Fruit fly (Drosophila melanogaster): Measurements from ENCODE around the gene CG34178.

Gene CG34178

dm6 chr2L:4452798-4453197 is 19.1 kb downstream of the CG34178 start, which contains the start of gene CG15439 (continued):
- TF ChIP-seq prd (optimal IDR thresholded peaks at IDR 0.05) = no peak
- no peak for TF ChIP-seq prd (GFP tag; IDR thresholded peaks at IDR 0.05)
- peak; percentile 86 for TF ChIP-seq HLH4C (GFP tag; IDR thresholded peaks at IDR 0.05; ENCODE audit: partially characterized antibody)
- peak; percentile 70 for TF ChIP-seq sna (GFP tag; IDR thresholded peaks at IDR 0.05; ENCODE audit: partially characterized antibody)
- no peak for TF ChIP-seq NC2α (GFP tag; optimal IDR thresholded peaks at IDR 0.05)
- no peak for TF ChIP-seq peb (GFP tag; IDR thresholded peaks at IDR 0.05)
- no peak for TF ChIP-seq CG8944 (GFP tag; optimal IDR thresholded peaks at IDR 0.05)
- no peak for TF ChIP-seq CG9437 (GFP tag; optimal IDR thresholded peaks at IDR 0.05)
- no peak for TF ChIP-seq CG7786 (GFP tag; optimal IDR thresholded peaks at IDR 0.05)
- no peak for TF ChIP-seq CG12942 (GFP tag; optimal IDR thresholded peaks at IDR 0.05)
- TF ChIP-seq Rfx (GFP tag; IDR thresholded peaks at IDR 0.05) = no peak
- no peak for TF ChIP-seq CG9727 (GFP tag; optimal IDR thresholded peaks at IDR 0.05)
- no peak for TF ChIP-seq CG9932 (GFP tag; IDR thresholded peaks at IDR 0.05)
- TF ChIP-seq Hand (GFP tag; optimal IDR thresholded peaks at IDR 0.05) = no peak
- no peak for TF ChIP-seq CG12769 (tag; optimal IDR thresholded peaks at IDR 0.05)
- TF ChIP-seq YL-1 (GFP tag; optimal IDR thresholded peaks at IDR 0.05) = peak; percentile 22
- no peak for TF ChIP-seq Oaz (GFP tag; IDR thresholded peaks at IDR 0.05)
- TF ChIP-seq Dip3 (GFP tag; optimal IDR thresholded peaks at IDR 0.05) = no peak
- peak; percentile 77 for TF ChIP-seq Dref (GFP tag; IDR thresholded peaks at IDR 0.05)
- TF ChIP-seq CG2129 (GFP tag; IDR thresholded peaks at IDR 0.05; ENCODE audit: partially characterized antibody) = peak; percentile 43; the same call in 1 of the 2 replicates
- peak; percentile 64; the same call in 2 of the 3 replicates for TF ChIP-seq knrl (GFP tag; IDR thresholded peaks at IDR 0.05; ENCODE audit: partially characterized antibody)
- peak; percentile 89 for TF ChIP-seq ato (GFP tag; IDR thresholded peaks at IDR 0.05; ENCODE audit: partially characterized antibody)
- TF ChIP-seq CG2199 (GFP tag; IDR thresholded peaks at IDR 0.05) = no peak
- no peak for TF ChIP-seq CG5180 (GFP tag; optimal IDR thresholded peaks at IDR 0.05)
- TF ChIP-seq CG1647 (GFP tag; optimal IDR thresholded peaks at IDR 0.05) = no peak
- no peak for TF ChIP-seq org-1 (GFP tag; optimal IDR thresholded peaks at IDR 0.05)
- no peak for TF ChIP-seq dati (GFP tag; IDR thresholded peaks at IDR 0.05)
- peak; percentile 61 for TF ChIP-seq MBD-R2 (GFP tag; IDR thresholded peaks at IDR 0.05)
- no peak for TF ChIP-seq Pdp1 (GFP tag; optimal IDR thresholded peaks at IDR 0.05)
- no peak for TF ChIP-seq Adf1 (GFP tag; IDR thresholded peaks at IDR 0.05)
- TF ChIP-seq Hr78 (GFP tag; optimal IDR thresholded peaks at IDR 0.05) = no peak
- TF ChIP-seq CG14710 (tag; optimal IDR thresholded peaks at IDR 0.05) = peak; percentile 13
- TF ChIP-seq dysf (GFP tag; IDR thresholded peaks at IDR 0.05) = no peak
- no peak for TF ChIP-seq CG7928 (GFP tag; optimal IDR thresholded peaks at IDR 0.05)
- TF ChIP-seq CG13775 (GFP tag; optimal IDR thresholded peaks at IDR 0.05) = no peak
- TF ChIP-seq Sry-δ (GFP tag; optimal IDR thresholded peaks at IDR 0.05) = peak; percentile 43
- TF ChIP-seq CG10366 (GFP tag; IDR thresholded peaks at IDR 0.05) = no peak
- no peak for TF ChIP-seq CG1602 (GFP tag; optimal IDR thresholded peaks at IDR 0.05)
- TF ChIP-seq CG14667 (GFP tag; IDR thresholded peaks at IDR 0.05) = no peak
- TF ChIP-seq CG2875 (GFP tag; optimal IDR thresholded peaks at IDR 0.05) = no peak
- TF ChIP-seq ewg (GFP tag; optimal IDR thresholded peaks at IDR 0.05) = no peak
- TF ChIP-seq Antp (GFP tag; optimal IDR thresholded peaks at IDR 0.05) = no peak
- TF ChIP-seq cg (GFP tag; optimal IDR thresholded peaks at IDR 0.05) = no peak
- TF ChIP-seq onecut (GFP tag; IDR thresholded peaks at IDR 0.05) = no peak
- no peak for TF ChIP-seq Hsf (GFP tag; optimal IDR thresholded peaks at IDR 0.05)
- TF ChIP-seq sqz (GFP tag; optimal IDR thresholded peaks at IDR 0.05) = no peak
- no peak for TF ChIP-seq p53 (GFP tag; optimal IDR thresholded peaks at IDR 0.05)
- TF ChIP-seq kah (GFP tag; optimal IDR thresholded peaks at IDR 0.05) = no peak
- TF ChIP-seq CG5953 (GFP tag; IDR thresholded peaks at IDR 0.05) = no peak
- TF ChIP-seq Bgb (GFP tag; IDR thresholded peaks at IDR 0.05; ENCODE audit: partially characterized antibody) = peak; percentile 72
- no peak for TF ChIP-seq toy (GFP tag; IDR thresholded peaks at IDR 0.05)
- TF ChIP-seq CG30431 (GFP tag; optimal IDR thresholded peaks at IDR 0.05) = no peak
